Fruit fly (Drosophila melanogaster) whole organism, embryonic: Measurements from ENCODE around the gene Clbn.

Source experiments
- Abd-B ChIP-seq: fragments of 200-800 bp; sonication (Bioruptor generic); optimal IDR thresholded peaks from 2 replicates; lab custom pipeline; 2018; ENCODE audit warnings: missing biosample characterization, mild to moderate bottlenecking, missing genetic modification characterization, moderate library complexity
- B-H2 ChIP-seq: fragments of 200-800 bp; sonication (Bioruptor generic); optimal IDR thresholded peaks from 2 replicates; lab custom pipeline; 2018; ENCODE audit warnings: missing biosample characterization, mild to moderate bottlenecking, missing genetic modification characterization
- Bgb ChIP-seq: fragments of 200-800 bp; sonication (Bioruptor generic); IDR thresholded peaks from 2 replicates; pipeline ENCODE4 v1.3.6; 2022; ENCODE audit warnings: missing biosample characterization, missing genetic modification characterization; ENCODE audit not compliant: partially characterized antibody
- Blimp-1 ChIP-seq: fragments of 200-800 bp; sonication (Bioruptor generic); optimal IDR thresholded peaks from 3 replicates; lab custom pipeline; 2018; ENCODE audit warnings: missing biosample characterization, missing genetic modification characterization, mild to moderate bottlenecking, moderate library complexity, missing genetic modification reagents
- BtbVII ChIP-seq: fragments of 200-800 bp; sonication (Bioruptor generic); optimal IDR thresholded peaks from 3 replicates; lab custom pipeline; 2017; ENCODE audit warnings: missing biosample characterization, mild to moderate bottlenecking, missing genetic modification characterization
- CG10209 ChIP-seq: fragments of 200-800 bp; sonication (Bioruptor generic); optimal IDR thresholded peaks from 3 replicates; lab custom pipeline; 2017; ENCODE audit warnings: missing biosample characterization, mild to moderate bottlenecking, missing genetic modification characterization, missing genetic modification reagents
- CG11085 ChIP-seq: fragments of 200-800 bp; sonication (Bioruptor generic); IDR thresholded peaks from 2 replicates; pipeline ENCODE4 v1.3.6; 2022; ENCODE audit warnings: missing biosample characterization, missing genetic modification characterization
- CG11247 ChIP-seq: fragments of 200-800 bp; sonication (Bioruptor generic); IDR thresholded peaks from 2 replicates; pipeline ENCODE4 v1.3.6; 2022; ENCODE audit warnings: missing biosample characterization, missing genetic modification characterization
- CG12155 ChIP-seq: fragments of 200-800 bp; sonication (Bioruptor generic); optimal IDR thresholded peaks from 3 replicates; lab custom pipeline; 2016; ENCODE audit warnings: missing biosample characterization, missing genetic modification characterization
- CG13624 ChIP-seq: fragments of 200-800 bp; sonication (Bioruptor generic); optimal IDR thresholded peaks from 2 replicates; lab custom pipeline; 2016; ENCODE audit warnings: missing biosample characterization, missing genetic modification characterization
- CG14710 ChIP-seq: fragments of 200-800 bp; sonication (Bioruptor generic); optimal IDR thresholded peaks from 3 replicates; lab custom pipeline; 2019; ENCODE audit warnings: missing biosample characterization, mild to moderate bottlenecking, missing genetic modification characterization, moderate library complexity
- CG14965 ChIP-seq: fragments of 200-800 bp; sonication (Bioruptor generic); optimal IDR thresholded peaks from 2 replicates; lab custom pipeline; 2016; ENCODE audit warnings: missing biosample characterization, missing genetic modification characterization, borderline replicate concordance
- CG1603 ChIP-seq: fragments of 200-800 bp; sonication (Bioruptor generic); optimal IDR thresholded peaks from 2 replicates; lab custom pipeline; 2019; ENCODE audit warnings: missing biosample characterization, mild to moderate bottlenecking, missing genetic modification characterization, moderate library complexity
- CG17568 ChIP-seq: fragments of 200-800 bp; sonication (Bioruptor generic); optimal IDR thresholded peaks from 2 replicates; lab custom pipeline; 2018; ENCODE audit warnings: missing biosample characterization, mild to moderate bottlenecking, missing genetic modification characterization, moderate library complexity
- CG1832 ChIP-seq: fragments of 200-800 bp; sonication (Bioruptor generic); optimal IDR thresholded peaks from 2 replicates; lab custom pipeline; 2017; ENCODE audit warnings: missing biosample characterization, mild to moderate bottlenecking, missing genetic modification characterization, inconsistent platforms
- CG32767 ChIP-seq: fragments of 200-800 bp; sonication (Bioruptor generic); IDR thresholded peaks from 2 replicates; pipeline ENCODE4 v1.3.6; 2022; ENCODE audit warnings: missing biosample characterization, missing genetic modification characterization
- CG8359 ChIP-seq: fragments of 200-800 bp; sonication (Bioruptor generic); optimal IDR thresholded peaks from 2 replicates; lab custom pipeline; 2017; ENCODE audit warnings: missing biosample characterization, mild to moderate bottlenecking, missing genetic modification characterization, borderline replicate concordance
- CTCF ChIP-seq: fragments of 200-800 bp; sonication (Bioruptor generic); optimal IDR thresholded peaks from 2 replicates; lab custom pipeline; 2017; ENCODE audit warnings: missing biosample characterization, mild to moderate bottlenecking, missing genetic modification characterization, moderate library complexity
- Chrac-16 ChIP-seq: fragments of 200-800 bp; sonication (Bioruptor generic); optimal IDR thresholded peaks from 3 replicates; lab custom pipeline; 2016; ENCODE audit warnings: missing biosample characterization, missing genetic modification characterization
- Deaf1 ChIP-seq: fragments of 200-800 bp; optimal IDR thresholded peaks from 3 replicates; lab custom pipeline; 2019; ENCODE audit warnings: missing biosample characterization, mild to moderate bottlenecking, missing genetic modification characterization, moderate library complexity
- Dek ChIP-seq: fragments of 200-800 bp; sonication (Bioruptor generic); optimal IDR thresholded peaks from 3 replicates; lab custom pipeline; 2019; ENCODE audit warnings: missing biosample characterization, mild to moderate bottlenecking, missing genetic modification characterization, moderate library complexity
- Dip2 ChIP-seq: fragments of 200-800 bp; sonication (Bioruptor generic); IDR thresholded peaks from 2 replicates; pipeline ENCODE4 v1.3.6; 2022; ENCODE audit warnings: missing biosample characterization, missing genetic modification characterization
- H15 ChIP-seq: fragments of 200-800 bp; sonication (Bioruptor generic); IDR thresholded peaks from 3 replicates; pipeline ENCODE4 v1.3.6; 2022; ENCODE audit warnings: missing biosample characterization, missing genetic modification characterization
- HmgZ ChIP-seq: fragments of 200-800 bp; sonication (Bioruptor generic); optimal IDR thresholded peaks from 2 replicates; lab custom pipeline; 2018; ENCODE audit warnings: missing biosample characterization, mild to moderate bottlenecking, missing genetic modification characterization
- Nf-YA ChIP-seq: fragments of 200-800 bp; sonication (Bioruptor generic); IDR thresholded peaks from 2 replicates; pipeline ENCODE4 v1.3.6; 2022; ENCODE audit warnings: missing biosample characterization, missing genetic modification characterization
- Optix ChIP-seq: fragments of 200-800 bp; sonication (Bioruptor generic); IDR thresholded peaks from 3 replicates; pipeline ENCODE4 v1.3.6; 2022; ENCODE audit warnings: missing biosample characterization, missing genetic modification characterization
- Pdp1 ChIP-seq, 2 experiments: fragments of 200-800 bp; sonication (Bioruptor generic); optimal IDR thresholded peaks; 3 replicates each; lab custom pipeline; 2016; ENCODE audit warnings: missing biosample characterization in 2 of 2, missing genetic modification characterization in 2 of 2, mild to moderate bottlenecking in 1 of 2, moderate library complexity in 1 of 2
- Six4 ChIP-seq: fragments of 200-800 bp; sonication (Bioruptor generic); optimal IDR thresholded peaks from 2 replicates; lab custom pipeline; 2016; ENCODE audit warnings: missing biosample characterization, missing genetic modification characterization
- Sry-β ChIP-seq: fragments of 200-800 bp; sonication (Bioruptor generic); optimal IDR thresholded peaks from 2 replicates; lab custom pipeline; 2018; ENCODE audit warnings: missing biosample characterization, mild to moderate bottlenecking, missing genetic modification characterization, moderate library complexity
- Stat92E ChIP-seq, 3 experiments: fragments of >200 bp in 2 of 3; fragments of 200-800 bp in 1 of 3; sonication (Bioruptor generic) in 1 of 3; optimal IDR thresholded peaks; 2 replicates each; lab custom pipeline; 2017 to 2019; ENCODE audit warnings: missing biosample characterization in 3 of 3, missing genetic modification characterization in 3 of 3, mild to moderate bottlenecking in 1 of 3, moderate library complexity in 1 of 3
- ase ChIP-seq: fragments of 200-800 bp; sonication (Bioruptor generic); IDR thresholded peaks from 3 replicates; pipeline ENCODE4 v1.3.6; 2022; ENCODE audit warnings: missing biosample characterization, missing genetic modification characterization
- bbx ChIP-seq: fragments of 200-800 bp; sonication (Bioruptor generic); IDR thresholded peaks from 2 replicates; pipeline ENCODE4 v1.3.6; 2022; ENCODE audit warnings: missing biosample characterization, missing genetic modification characterization; ENCODE audit not compliant: partially characterized antibody
- br ChIP-seq: fragments of >200 bp; optimal IDR thresholded peaks from 2 replicates; lab custom pipeline; 2017
- dm ChIP-seq: fragments of 200-800 bp; sonication (Bioruptor generic); optimal IDR thresholded peaks from 3 replicates; lab custom pipeline; 2016; ENCODE audit warnings: missing biosample characterization, missing genetic modification characterization
- ewg ChIP-seq: fragments of 200-800 bp; sonication (Bioruptor generic); optimal IDR thresholded peaks from 3 replicates; lab custom pipeline; 2017; ENCODE audit warnings: mild to moderate bottlenecking, missing biosample characterization, missing genetic modification reagents, missing genetic modification characterization
- fd102C ChIP-seq: fragments of 200-800 bp; sonication (Bioruptor generic); optimal IDR thresholded peaks from 2 replicates; lab custom pipeline; 2018; ENCODE audit warnings: missing biosample characterization, mild to moderate bottlenecking, missing genetic modification characterization, moderate library complexity
- insv ChIP-seq, 2 experiments: fragments of 200-800 bp; sonication (Bioruptor generic); optimal IDR thresholded peaks; 3 replicates each; lab custom pipeline; 2016 to 2018; ENCODE audit warnings: missing biosample characterization in 2 of 2, missing genetic modification characterization in 2 of 2
- jumu ChIP-seq: fragments of 200-800 bp; sonication (Bioruptor generic); optimal IDR thresholded peaks from 3 replicates; lab custom pipeline; 2016; ENCODE audit warnings: missing biosample characterization, missing genetic modification characterization
- knrl ChIP-seq: fragments of 200-800 bp; sonication (Bioruptor generic); IDR thresholded peaks from 3 replicates; pipeline ENCODE4 v1.3.6; 2022; ENCODE audit warnings: missing biosample characterization, missing genetic modification characterization; ENCODE audit not compliant: partially characterized antibody
- lbe ChIP-seq: fragments of 200-800 bp; sonication (Bioruptor generic); optimal IDR thresholded peaks from 2 replicates; lab custom pipeline; 2016; ENCODE audit warnings: missing biosample characterization, mild to moderate bottlenecking, missing genetic modification characterization
- mirr ChIP-seq: fragments of 200-800 bp; sonication (Bioruptor generic); optimal IDR thresholded peaks from 3 replicates; lab custom pipeline; 2018; ENCODE audit warnings: missing biosample characterization, mild to moderate bottlenecking, missing genetic modification characterization
- nom ChIP-seq: fragments of 200-800 bp; sonication (Bioruptor generic); optimal IDR thresholded peaks from 2 replicates; lab custom pipeline; 2017; ENCODE audit warnings: missing biosample characterization, missing genetic modification characterization, mild to moderate bottlenecking, moderate library complexity, missing genetic modification reagents
- pnt ChIP-seq: fragments of 200-800 bp; sonication (Bioruptor generic); optimal IDR thresholded peaks from 3 replicates; lab custom pipeline; 2016; ENCODE audit warnings: missing biosample characterization, missing genetic modification characterization
- psq ChIP-seq: fragments of 200-800 bp; sonication (Bioruptor generic); optimal IDR thresholded peaks from 2 replicates; lab custom pipeline; 2017; ENCODE audit warnings: missing biosample characterization, missing genetic modification characterization
- row ChIP-seq: fragments of 200-800 bp; sonication (Bioruptor generic); IDR thresholded peaks from 3 replicates; pipeline ENCODE4 v1.3.6; 2022; ENCODE audit warnings: missing biosample characterization, missing genetic modification characterization
- sim ChIP-seq: fragments of 200-800 bp; sonication (Bioruptor generic); IDR thresholded peaks from 2 replicates; pipeline ENCODE4 v1.3.6; 2022; ENCODE audit warnings: missing biosample characterization, missing genetic modification characterization
- so ChIP-seq: fragments of 200-800 bp; sonication (Bioruptor generic); IDR thresholded peaks from 3 replicates; pipeline ENCODE4 v1.3.6; 2022; ENCODE audit warnings: missing biosample characterization, missing genetic modification characterization
- tll ChIP-seq, 2 experiments: fragments of 200-800 bp in 1 of 2; fragments of >200 bp in 1 of 2; sonication (Bioruptor generic) in 1 of 2; optimal IDR thresholded peaks; 2 replicates each; lab custom pipeline; 2017 to 2019; ENCODE audit warnings: missing biosample characterization in 2 of 2, missing genetic modification characterization in 2 of 2, mild to moderate bottlenecking in 1 of 2, moderate library complexity in 1 of 2
- unc-4 ChIP-seq: fragments of 200-800 bp; sonication (Bioruptor generic); IDR thresholded peaks from 2 replicates; pipeline ENCODE4 v1.3.6; 2022; ENCODE audit warnings: missing biosample characterization, missing genetic modification characterization; ENCODE audit not compliant: partially characterized antibody
- wdn ChIP-seq: fragments of 200-800 bp; sonication (Bioruptor generic); IDR thresholded peaks from 2 replicates; pipeline ENCODE4 v1.3.6; 2022; ENCODE audit warnings: missing biosample characterization, missing genetic modification characterization
- zfh1 ChIP-seq: fragments of 200-800 bp; sonication (Bioruptor generic); IDR thresholded peaks from 3 replicates; pipeline ENCODE4 v1.3.6; 2022; ENCODE audit warnings: missing biosample characterization, missing genetic modification characterization

The Clbn gene

DNA sequence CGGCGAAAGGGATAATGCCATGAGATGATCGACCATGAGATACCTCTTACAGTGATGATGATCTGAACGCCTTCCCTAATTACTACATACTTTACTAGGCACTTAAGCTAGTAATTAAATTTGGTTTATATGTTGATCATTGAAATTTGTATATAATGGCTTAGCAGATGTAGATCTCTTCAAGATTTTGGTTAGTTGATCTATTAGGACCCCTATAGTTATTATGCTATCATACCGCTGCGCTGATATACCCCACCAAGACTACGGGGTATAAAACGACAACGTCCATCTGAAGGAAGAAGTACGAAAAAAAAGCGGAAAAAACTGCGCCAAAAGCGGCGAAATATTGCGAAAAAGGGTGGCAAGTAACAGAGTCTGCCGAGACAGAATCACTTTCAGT, 46.9 kb downstream of the Clbn start (continued):
- no peak for TF ChIP-seq Nf-YA (GFP tag; lab: Robert Waterston, UW)
- TF ChIP-seq CG13624 (GFP tag; lab: Kevin White, UChicago) = no peak
- no peak for TF ChIP-seq CG11085
- TF ChIP-seq CG12155 (GFP tag; lab: Kevin White, UChicago) = no peak
- TF ChIP-seq Six4 = peak; percentile 53
- no peak for TF ChIP-seq psq (GFP tag; lab: Kevin White, UChicago)
- no peak for TF ChIP-seq Dip2 (GFP tag; lab: Robert Waterston, UW)
- TF ChIP-seq H15 (GFP tag; lab: Robert Waterston, UW) = no peak
- no peak for TF ChIP-seq CG10209
- TF ChIP-seq HmgZ (tag; lab: Kevin White, UChicago) = no peak
- no peak for TF ChIP-seq B-H2
- TF ChIP-seq CG11247 = no peak
- TF ChIP-seq CG1832 (GFP tag; lab: Kevin White, UChicago) = no peak
- TF ChIP-seq fd102C (GFP tag; lab: Kevin White, UChicago) = no peak
- TF ChIP-seq tll (GFP tag; optimal IDR thresholded peaks at IDR 0.05; lab: Kevin White, UChicago) = no peak
- TF ChIP-seq insv (GFP tag; optimal IDR thresholded peaks at IDR 0.05; lab: Kevin White, UChicago) = no peak
- TF ChIP-seq nom = peak; percentile 9
- TF ChIP-seq jumu (GFP tag; lab: Kevin White, UChicago) = no peak
- peak; percentile 58 for TF ChIP-seq CG1603 (tag; lab: Kevin White, UChicago)
- TF ChIP-seq CG32767 (GFP tag; lab: Robert Waterston, UW) = no peak
- TF ChIP-seq Pdp1 (GFP tag; optimal IDR thresholded peaks at IDR 0.05; lab: Kevin White, UChicago) = peak in 1 of 2 experiments; percentile 37
- no peak for TF ChIP-seq dm (GFP tag; lab: Kevin White, UChicago)
- TF ChIP-seq knrl (GFP tag; lab: Robert Waterston, UW) = no peak
- no peak for TF ChIP-seq mirr
- no peak for TF ChIP-seq ewg (GFP tag; lab: Kevin White, UChicago)
- no peak for TF ChIP-seq Dek
- TF ChIP-seq CG17568 (GFP tag; lab: Kevin White, UChicago) = no peak
- no peak for TF ChIP-seq BtbVII (GFP tag; lab: Kevin White, UChicago)
- peak; percentile 55 for TF ChIP-seq CG14710 (tag; lab: Kevin White, UChicago)
- no peak for TF ChIP-seq br (lab: Kevin White, UChicago)
- TF ChIP-seq Chrac-16 (GFP tag; lab: Kevin White, UChicago) = no peak
- TF ChIP-seq ase = no peak
- no peak for TF ChIP-seq Stat92E (GFP tag; optimal IDR thresholded peaks at IDR 0.05; lab: Kevin White, UChicago)
- TF ChIP-seq so = no peak
- TF ChIP-seq Deaf1 (tag; lab: Kevin White, UChicago) = no peak
- TF ChIP-seq CG8359 (GFP tag; lab: Kevin White, UChicago) = no peak
- TF ChIP-seq bbx (GFP tag; lab: Robert Waterston, UW) = no peak
- TF ChIP-seq CTCF (GFP tag; lab: Kevin White, UChicago) = no peak
- TF ChIP-seq Bgb (GFP tag; lab: Robert Waterston, UW) = no peak
- peak; percentile 7 for TF ChIP-seq Abd-B (GFP tag; lab: Kevin White, UChicago)
- peak; percentile 9 for TF ChIP-seq pnt (GFP tag; lab: Kevin White, UChicago)
- no peak for TF ChIP-seq CG14965 (GFP tag; lab: Kevin White, UChicago)
- no peak for TF ChIP-seq sim (GFP tag; lab: Robert Waterston, UW)
- no peak for TF ChIP-seq unc-4 (GFP tag; lab: Robert Waterston, UW)
- TF ChIP-seq Optix (GFP tag; lab: Robert Waterston, UW) = no peak
- TF ChIP-seq Blimp-1 = peak; percentile 39
- peak; percentile 53 for TF ChIP-seq row
- TF ChIP-seq lbe = no peak
- TF ChIP-seq zfh1 (GFP tag; lab: Robert Waterston, UW) = peak; percentile 21; the same call in 1 of the 3 replicates
- TF ChIP-seq wdn (GFP tag; lab: Robert Waterston, UW) = no peak
- no peak for TF ChIP-seq Sry-β (GFP tag; lab: Kevin White, UChicago)
